Worm (Caenorhabditis elegans): Measurements from ENCODE around the gene Y57A10C.1.

Y57A10C.1 gene

DNA sequence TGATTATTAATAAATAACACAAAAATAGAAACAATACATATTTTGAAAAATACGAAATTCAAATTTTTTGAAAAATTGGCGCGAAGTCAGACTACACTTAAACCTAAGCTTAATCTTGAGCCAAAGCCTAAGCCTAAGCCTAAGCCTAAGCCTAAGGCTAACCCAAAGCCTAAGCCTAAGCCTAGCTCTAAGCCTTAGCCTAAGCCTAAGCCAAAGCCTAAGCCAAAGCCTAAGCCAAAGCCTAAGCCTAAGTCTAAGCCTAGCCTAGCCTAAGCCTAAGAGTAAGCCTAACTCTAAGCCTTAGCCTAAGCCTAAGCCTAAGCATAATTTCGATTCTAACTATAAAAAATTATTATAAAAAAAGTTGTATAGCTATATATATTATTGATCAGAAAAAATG lies 31.4 kb downstream of the Y57A10C.1 start:
- TF ChIP-seq zag-1 (tag; optimal IDR thresholded peaks at IDR 0.05) (no peak), zip-4 (GFP tag; optimal IDR thresholded peaks at IDR 0.05) (no peak), nhr-77 (tag; optimal IDR thresholded peaks at IDR 0.05) (no peak), hpl-2 (GFP tag; optimal IDR thresholded peaks at IDR 0.05) (no peak), lin-39 (tag; optimal IDR thresholded peaks at IDR 0.05) (no peak), ceh-63 (GFP tag; optimal IDR thresholded peaks at IDR 0.05) (no peak), blmp-1 (tag; optimal IDR thresholded peaks at IDR 0.05) (no peak), mab-9 (GFP tag; IDR thresholded peaks at IDR 0.05) (no peak), ceh-8 (GFP tag; optimal IDR thresholded peaks at IDR 0.05) (no peak), unc-62 (GFP tag; optimal IDR thresholded peaks at IDR 0.05) (no peak), ceh-88 (GFP tag; IDR thresholded peaks at IDR 0.05) (no peak), ceh-82 (tag; optimal IDR thresholded peaks at IDR 0.05) (no peak), fkh-8 (tag; optimal IDR thresholded peaks at IDR 0.05) (no peak), isw-1 (GFP tag; IDR thresholded peaks at IDR 0.05) (no peak), hlh-17 (GFP tag; optimal IDR thresholded peaks at IDR 0.05; ENCODE audit: borderline replicate concordance) (no peak), mep-1 (tag; optimal IDR thresholded peaks at IDR 0.05) (no peak), alr-1 (tag; optimal IDR thresholded peaks at IDR 0.05; ENCODE audit: borderline replicate concordance) (no peak), nhr-20 (tag; optimal IDR thresholded peaks at IDR 0.05) (no peak)

DNA sequence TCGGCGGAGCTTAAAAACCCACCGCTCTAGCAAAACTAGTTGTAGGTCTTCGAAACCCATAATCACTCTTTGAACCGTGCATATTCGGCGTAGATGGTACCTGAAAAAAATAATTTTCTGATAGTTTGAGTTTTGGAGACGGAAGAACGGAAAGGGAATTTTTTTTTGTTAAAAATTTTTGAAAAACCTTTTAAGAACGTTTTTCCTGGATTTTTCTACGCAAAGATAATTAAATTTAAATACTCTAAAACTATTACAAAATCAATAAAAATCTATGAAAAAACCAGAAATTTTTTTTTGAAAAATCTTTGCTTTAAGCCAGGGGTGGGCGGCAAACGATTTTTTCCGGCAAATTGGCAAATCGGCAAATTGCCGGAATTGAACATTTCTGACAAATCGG lies 32.9 kb downstream of the Y57A10C.1 start, which contains the start of gene marc-5:
TSS of gene marc-5 (minus strand) at position 101 of the 400 bp plus-strand sequence.
- TF ChIP-seq zag-1 (tag; optimal IDR thresholded peaks at IDR 0.05) (no peak), lin-35 (GFP tag; optimal IDR thresholded peaks at IDR 0.05) (no peak), aha-1 (tag; optimal IDR thresholded peaks at IDR 0.05) (no peak), nhr-76 (tag; optimal IDR thresholded peaks at IDR 0.05) (no peak), hlh-4 (tag; optimal IDR thresholded peaks at IDR 0.05) (no peak), mep-1 (tag; optimal IDR thresholded peaks at IDR 0.05) (no peak), efl-1 (optimal IDR thresholded peaks at IDR 0.05) (no peak), efl-1 (GFP tag; optimal IDR thresholded peaks at IDR 0.05 in 1 of 2) (no peak), mab-9 (GFP tag; IDR thresholded peaks at IDR 0.05) (no peak), unc-62 (GFP tag; optimal IDR thresholded peaks at IDR 0.05) (no peak), fkh-8 (tag; optimal IDR thresholded peaks at IDR 0.05) (no peak)

DNA sequence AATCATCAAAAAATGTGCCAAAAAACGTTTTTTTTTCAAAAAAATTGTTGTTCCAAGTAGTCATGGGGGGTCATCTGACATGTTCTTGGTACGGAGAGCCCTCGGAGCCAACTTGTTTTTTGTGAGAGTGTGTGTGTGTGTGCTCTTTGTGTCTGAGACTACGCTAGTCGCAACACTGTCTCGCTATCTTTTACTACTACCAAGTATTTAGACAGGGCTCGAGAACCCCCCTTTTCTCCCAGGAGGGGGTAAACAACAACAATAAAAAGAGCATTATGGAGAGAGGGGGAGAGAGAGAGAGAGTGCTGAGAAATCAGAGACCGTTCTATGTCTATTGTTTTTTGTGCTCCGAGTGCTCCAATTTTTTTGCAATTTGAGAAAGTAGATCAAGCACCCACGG lies 33.5 kb downstream of the Y57A10C.1 start:
- TF ChIP-seq nhr-77 (tag; optimal IDR thresholded peaks at IDR 0.05) (peak; percentile 8), lin-14 (GFP tag; optimal IDR thresholded peaks at IDR 0.05) (peak; percentile 64), zag-1 (tag; optimal IDR thresholded peaks at IDR 0.05) (no peak), nhr-76 (tag; optimal IDR thresholded peaks at IDR 0.05) (no peak), efl-1 (optimal IDR thresholded peaks at IDR 0.05) (no peak), efl-1 (GFP tag; optimal IDR thresholded peaks at IDR 0.05 in 1 of 2) (peak in 1 of 2 experiments; percentile 92), lin-39 (tag; optimal IDR thresholded peaks at IDR 0.05) (no peak), fkh-8 (tag; optimal IDR thresholded peaks at IDR 0.05) (peak; percentile 12), nhr-71 (tag; optimal IDR thresholded peaks at IDR 0.05) (peak; percentile 21), skn-1 (tag; optimal IDR thresholded peaks at IDR 0.05) (no peak)

DNA sequence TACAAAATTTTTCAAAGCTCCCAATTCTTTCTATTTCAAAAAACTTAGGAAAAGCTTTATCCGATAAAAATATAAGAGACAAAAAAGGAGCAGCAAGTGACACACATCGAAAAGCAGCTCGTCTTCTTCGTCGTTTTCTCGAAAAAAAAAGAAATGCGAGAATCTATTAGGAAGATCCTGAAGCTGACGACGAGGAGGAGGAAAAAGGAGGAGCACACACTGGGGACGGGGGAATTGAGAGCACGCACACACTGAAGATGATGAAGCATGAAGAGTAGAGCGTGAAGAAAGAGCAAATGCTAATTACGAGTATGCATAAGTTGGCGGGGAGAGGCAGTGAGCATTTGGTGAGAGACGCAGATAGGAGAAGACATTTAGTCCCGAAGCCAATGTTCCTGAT lies 38.4 kb downstream of the Y57A10C.1 start:
- no peak for TF ChIP-seq efl-1 (optimal IDR thresholded peaks at IDR 0.05)
- TF ChIP-seq efl-1 (GFP tag; optimal IDR thresholded peaks at IDR 0.05 in 1 of 2), result peak in 1 of 2 experiments; percentile 68
- TF ChIP-seq ceh-90 (tag; optimal IDR thresholded peaks at IDR 0.05), result no peak
- TF ChIP-seq grh-1 (GFP tag; IDR thresholded peaks at IDR 0.05), result no peak
- peak; percentile 69 for TF ChIP-seq fkh-10 (GFP tag; optimal IDR thresholded peaks at IDR 0.05)
- TF ChIP-seq dsc-1 (tag; optimal IDR thresholded peaks at IDR 0.05), result no peak
- no peak for TF ChIP-seq alr-1 (tag; optimal IDR thresholded peaks at IDR 0.05; ENCODE audit: borderline replicate concordance)
- TF ChIP-seq isw-1 (GFP tag; IDR thresholded peaks at IDR 0.05), result no peak
- TF ChIP-seq ama-1 (optimal IDR thresholded peaks at IDR 0.05), result no peak
- no peak for TF ChIP-seq tlp-1 (tag; optimal IDR thresholded peaks at IDR 0.05)
- no peak for TF ChIP-seq tbx-2 (tag; optimal IDR thresholded peaks at IDR 0.05)
- no peak for TF ChIP-seq dpl-1 (GFP tag; optimal IDR thresholded peaks at IDR 0.05)
- TF ChIP-seq lin-14 (GFP tag; optimal IDR thresholded peaks at IDR 0.05), result peak; percentile 53
- TF ChIP-seq blmp-1 (tag; optimal IDR thresholded peaks at IDR 0.05), result no peak
- TF ChIP-seq nhr-84 (tag; optimal IDR thresholded peaks at IDR 0.05), result no peak
- TF ChIP-seq fkh-8 (tag; optimal IDR thresholded peaks at IDR 0.05), result no peak
- TF ChIP-seq zag-1 (tag; optimal IDR thresholded peaks at IDR 0.05), result no peak
- no peak for TF ChIP-seq snu-23 (GFP tag; optimal IDR thresholded peaks at IDR 0.05)
- TF ChIP-seq egl-13 (tag; optimal IDR thresholded peaks at IDR 0.05), result peak; percentile 20
- peak in 1 of 3 experiments; percentile 43 for TF ChIP-seq ceh-82 (tag; optimal IDR thresholded peaks at IDR 0.05)
- no peak for TF ChIP-seq nhr-19 (GFP tag; conservative IDR thresholded peaks at IDR 0.05)
- no peak for TF ChIP-seq lin-13 (GFP tag; optimal IDR thresholded peaks at IDR 0.05)
- no peak for TF ChIP-seq mdl-1 (tag; optimal IDR thresholded peaks at IDR 0.05)
- no peak for TF ChIP-seq pax-3 (tag; optimal IDR thresholded peaks at IDR 0.05)
- TF ChIP-seq nhr-90 (tag; optimal IDR thresholded peaks at IDR 0.05; ENCODE audit: poor library complexity), result no peak
- no peak for TF ChIP-seq ceh-8 (GFP tag; optimal IDR thresholded peaks at IDR 0.05)
- TF ChIP-seq nhr-77 (tag; optimal IDR thresholded peaks at IDR 0.05), result no peak
- no peak for TF ChIP-seq unc-62 (GFP tag; optimal IDR thresholded peaks at IDR 0.05)
- no peak for TF ChIP-seq lin-39 (tag; optimal IDR thresholded peaks at IDR 0.05)
- TF ChIP-seq aha-1 (tag; optimal IDR thresholded peaks at IDR 0.05), result no peak
- no peak for TF ChIP-seq vab-15 (tag; optimal IDR thresholded peaks at IDR 0.05)
